Worm (Caenorhabditis elegans) whole organism, young adult: Measurements from ENCODE around the gene gln-5.
A peak's percentile ranks its signal among the peaks of the same experiment; 100 is the strongest.

Experiments
- B0035.1 ChIP-seq: sonication (generic microtip); optimal IDR thresholded peaks from 2 replicates; lab custom pipeline; 2016; ENCODE audit warnings: missing genetic modification characterization, mild to moderate bottlenecking, missing compliant biosample characterization, missing genotype, missing genetic modification reagents
- B0336.3 ChIP-seq: fragments of 200-800 bp; sonication (Bioruptor generic); IDR thresholded peaks from 2 replicates; pipeline ENCODE4 v1.3.6; 2022; ENCODE audit warnings: missing genetic modification characterization, missing compliant biosample characterization
- C06A6.2 ChIP-seq: fragments of 200-800 bp; sonication (Bioruptor generic); conservative IDR thresholded peaks from 2 replicates; pipeline ENCODE4 v1.3.6; 2022; ENCODE audit warnings: missing genetic modification characterization, missing compliant biosample characterization
- D2030.7 ChIP-seq: fragments of 200-800 bp; sonication (Bioruptor generic); IDR thresholded peaks from 2 replicates; pipeline ENCODE4 v1.3.6; 2022; ENCODE audit warnings: missing genetic modification reagents, missing genetic modification characterization, missing compliant biosample characterization
- F10E7.11 ChIP-seq: sonication (generic microtip); optimal IDR thresholded peaks from 2 replicates; lab custom pipeline; 2017; ENCODE audit warnings: mild to moderate bottlenecking, missing genetic modification characterization, moderate library complexity, missing compliant biosample characterization
- F22D6.2 ChIP-seq: sonication (generic microtip); optimal IDR thresholded peaks from 2 replicates; lab custom pipeline; 2016; ENCODE audit warnings: mild to moderate bottlenecking, missing genetic modification characterization, missing compliant biosample characterization
- F23B12.7 ChIP-seq: sonication (generic microtip); optimal IDR thresholded peaks from 2 replicates; lab custom pipeline; 2017; ENCODE audit warnings: missing genetic modification characterization, mild to moderate bottlenecking, missing compliant biosample characterization, antibody characterized with exemption, moderate library complexity; ENCODE audit not compliant: insufficient read depth
- F33H1.4 ChIP-seq: fragments of 200-800 bp; sonication (Bioruptor generic); IDR thresholded peaks from 2 replicates; pipeline ENCODE4 v1.3.6; 2022; ENCODE audit warnings: missing genetic modification reagents, missing genetic modification characterization, missing compliant biosample characterization
- F37B4.10 ChIP-seq: fragments of 200-800 bp; sonication (Bioruptor generic); IDR thresholded peaks from 2 replicates; pipeline ENCODE4 v1.3.6; 2022; ENCODE audit warnings: missing genetic modification characterization, missing compliant biosample characterization
- F52B5.7 ChIP-seq: sonication (generic microtip); optimal IDR thresholded peaks from 2 replicates; lab custom pipeline; 2016; ENCODE audit warnings: mild to moderate bottlenecking, missing genetic modification characterization, missing compliant biosample characterization
- F57A8.1 ChIP-seq: fragments of 200-800 bp; sonication (Bioruptor generic); optimal IDR thresholded peaks from 2 replicates; lab custom pipeline; 2018; ENCODE audit warnings: mild to moderate bottlenecking, missing genetic modification characterization, moderate library complexity, missing compliant biosample characterization
- K11D2.4 ChIP-seq: fragments of 200-800 bp; sonication (Bioruptor generic); IDR thresholded peaks from 2 replicates; pipeline ENCODE4 v1.3.6; 2022; ENCODE audit warnings: missing genetic modification reagents, missing genetic modification characterization, missing compliant biosample characterization
- K12H6.12 ChIP-seq: fragments of 200-800 bp; sonication (Bioruptor generic); optimal IDR thresholded peaks from 2 replicates; lab custom pipeline; 2018; ENCODE audit warnings: mild to moderate bottlenecking, missing genetic modification characterization, missing compliant biosample characterization
- Y56A3A.18 ChIP-seq: fragments of 200-800 bp; sonication (Bioruptor generic); IDR thresholded peaks from 2 replicates; pipeline ENCODE4 v1.3.6; 2022; ENCODE audit warnings: missing genetic modification reagents, missing genetic modification characterization, missing compliant biosample characterization
- athp-1 ChIP-seq: sonication (generic microtip); optimal IDR thresholded peaks from 2 replicates; lab custom pipeline; 2017; ENCODE audit warnings: mild to moderate bottlenecking, missing genetic modification characterization, missing compliant biosample characterization
- cebp-1 ChIP-seq, 2 experiments: fragments of 200-800 bp in 1 of 2; sonication (Bioruptor generic) in 1 of 2; sonication (generic microtip) in 1 of 2; IDR thresholded peaks in 1 of 2; optimal IDR thresholded peaks in 1 of 2; 2 replicates each; pipeline versions ENCODE4 v1.3.6 to Lab custom; 2017 to 2022; ENCODE audit warnings: missing compliant biosample characterization in 2 of 2, missing genetic modification characterization in 2 of 2, mild to moderate bottlenecking in 1 of 2, missing genetic modification reagents in 1 of 2, moderate library complexity in 1 of 2
- cebp-2 ChIP-seq: fragments of 200-800 bp; sonication (Bioruptor generic); IDR thresholded peaks from 2 replicates; pipeline ENCODE4 v1.3.6; 2022; ENCODE audit warnings: missing genetic modification characterization, missing compliant biosample characterization
- ceh-27 ChIP-seq: fragments of 200-800 bp; sonication (Bioruptor generic); optimal IDR thresholded peaks from 2 replicates; lab custom pipeline; 2018; ENCODE audit warnings: mild to moderate bottlenecking, missing genetic modification characterization, moderate library complexity, missing compliant biosample characterization
- dpff-1 ChIP-seq: sonication (generic microtip); optimal IDR thresholded peaks from 2 replicates; lab custom pipeline; 2017; ENCODE audit warnings: mild to moderate bottlenecking, missing genetic modification characterization, missing compliant biosample characterization
- efl-1 ChIP-seq: fragments of 150-350 bp; optimal IDR thresholded peaks from 2 replicates; lab custom pipeline; 2014; ENCODE audit warnings: missing biosample characterization, missing genetic modification reagents, missing genetic modification characterization
- egl-18 ChIP-seq: fragments of 200-800 bp; sonication (Bioruptor generic); IDR thresholded peaks from 2 replicates; pipeline ENCODE4 v1.3.6; 2022; ENCODE audit warnings: missing genetic modification reagents, missing genetic modification characterization, missing compliant biosample characterization
- ekl-4 ChIP-seq: fragments of 200-800 bp; sonication (Bioruptor generic); IDR thresholded peaks from 2 replicates; pipeline ENCODE4 v1.3.6; 2022; ENCODE audit warnings: missing genetic modification reagents, missing genetic modification characterization, missing compliant biosample characterization
- ets-4 ChIP-seq: fragments of 200-800 bp; sonication (Bioruptor generic); optimal IDR thresholded peaks from 2 replicates; lab custom pipeline; 2018; ENCODE audit warnings: mild to moderate bottlenecking, missing genetic modification characterization, missing compliant biosample characterization
- him-1 ChIP-seq: sonication (generic microtip); optimal IDR thresholded peaks from 2 replicates; lab custom pipeline; 2016; ENCODE audit warnings: missing genotype, missing genetic modification reagents, missing genetic modification characterization, missing compliant biosample characterization
- hlh-12 ChIP-seq: sonication (generic microtip); optimal IDR thresholded peaks from 2 replicates; lab custom pipeline; 2016; ENCODE audit warnings: missing genetic modification characterization, missing compliant biosample characterization
- hlh-26 ChIP-seq: fragments of 200-800 bp; sonication (Bioruptor generic); conservative IDR thresholded peaks from 2 replicates; pipeline ENCODE4 v1.3.6; 2022; ENCODE audit warnings: missing genetic modification reagents, missing genetic modification characterization, missing compliant biosample characterization
- hmg-1.2 ChIP-seq: fragments of 200-800 bp; sonication (Bioruptor generic); IDR thresholded peaks from 2 replicates; pipeline ENCODE4 v1.3.6; 2022; ENCODE audit warnings: missing genetic modification reagents, missing genetic modification characterization, missing compliant biosample characterization
- hmg-20 ChIP-seq: fragments of 200-800 bp; sonication (Bioruptor generic); IDR thresholded peaks from 2 replicates; pipeline ENCODE4 v1.3.6; 2022; ENCODE audit warnings: missing genetic modification reagents, missing genetic modification characterization, missing compliant biosample characterization
- hrde-1 ChIP-seq: sonication (generic microtip); optimal IDR thresholded peaks from 2 replicates; lab custom pipeline; 2016; ENCODE audit warnings: missing genetic modification characterization, mild to moderate bottlenecking, missing compliant biosample characterization, moderate library complexity, missing genotype, missing genetic modification reagents, borderline replicate concordance
- lin-35 ChIP-seq, 3 experiments: fragments of 150-350 bp in 2 of 3; sonication (generic microtip) in 1 of 3; optimal IDR thresholded peaks; 2 replicates each; lab custom pipeline; 2014 to 2018; ENCODE audit warnings: missing biosample characterization in 3 of 3, missing genetic modification characterization in 3 of 3, missing genetic modification reagents in 3 of 3
- lin-40 ChIP-seq: sonication (generic microtip); optimal IDR thresholded peaks from 2 replicates; lab custom pipeline; 2016; ENCODE audit warnings: missing genetic modification characterization, mild to moderate bottlenecking, missing compliant biosample characterization, missing genotype, missing genetic modification reagents
- madf-3 ChIP-seq: fragments of 200-800 bp; sonication (Bioruptor generic); IDR thresholded peaks from 2 replicates; pipeline ENCODE4 v1.3.6; 2022; ENCODE audit warnings: missing genetic modification reagents, missing genetic modification characterization, missing compliant biosample characterization
- mxl-1 ChIP-seq: sonication (generic microtip); optimal IDR thresholded peaks from 2 replicates; lab custom pipeline; 2016; ENCODE audit warnings: missing genetic modification characterization, missing compliant biosample characterization
- nfya-1 ChIP-seq: sonication (generic microtip); optimal IDR thresholded peaks from 2 replicates; lab custom pipeline; 2017; ENCODE audit warnings: antibody characterized with exemption, missing compliant biosample characterization, missing genetic modification characterization, borderline replicate concordance; ENCODE audit not compliant: insufficient read depth
- nfya-2 ChIP-seq: fragments of 200-800 bp; sonication (Bioruptor generic); IDR thresholded peaks from 2 replicates; pipeline ENCODE4 v1.3.6; 2022; ENCODE audit warnings: missing genetic modification reagents, missing genetic modification characterization, missing compliant biosample characterization
- nfyb-1 ChIP-seq: fragments of 200-800 bp; sonication (Bioruptor generic); IDR thresholded peaks from 2 replicates; pipeline ENCODE4 v1.3.6; 2022; ENCODE audit warnings: missing genetic modification reagents, missing genetic modification characterization, missing compliant biosample characterization
- nhr-90 ChIP-seq: sonication (generic microtip); optimal IDR thresholded peaks from 2 replicates; lab custom pipeline; 2016; ENCODE audit warnings: missing genotype, mild to moderate bottlenecking, missing genetic modification characterization, missing compliant biosample characterization
- pha-4 ChIP-seq: fragments of 150-350 bp; sonication (generic microtip); optimal IDR thresholded peaks from 2 replicates; lab custom pipeline; 2014; ENCODE audit warnings: missing biosample characterization, missing genetic modification reagents, missing genetic modification characterization
- sptf-2 ChIP-seq: fragments of 200-800 bp; sonication (Bioruptor generic); optimal IDR thresholded peaks from 2 replicates; lab custom pipeline; 2018; ENCODE audit warnings: mild to moderate bottlenecking, missing genetic modification characterization, missing compliant biosample characterization
- tbp1 ChIP-seq: fragments of 200-800 bp; sonication (Bioruptor generic); optimal IDR thresholded peaks from 2 replicates; lab custom pipeline; 2018; ENCODE audit warnings: mild to moderate bottlenecking, missing genetic modification characterization, missing compliant biosample characterization
- tlf-1 ChIP-seq: fragments of 200-800 bp; sonication (Bioruptor generic); optimal IDR thresholded peaks from 2 replicates; lab custom pipeline; 2018; ENCODE audit warnings: mild to moderate bottlenecking, missing genetic modification characterization, missing compliant biosample characterization
- unc-62 ChIP-seq: fragments of 150-350 bp; optimal IDR thresholded peaks from 2 replicates; lab custom pipeline; 2014; ENCODE audit warnings: missing biosample characterization, missing genetic modification reagents, missing genetic modification characterization
- xnd-1 ChIP-seq: sonication (generic microtip); optimal IDR thresholded peaks from 2 replicates; lab custom pipeline; 2016; ENCODE audit warnings: missing genotype, missing genetic modification reagents, missing genetic modification characterization, missing compliant biosample characterization
- ztf-18 ChIP-seq: sonication (generic microtip); optimal IDR thresholded peaks from 2 replicates; lab custom pipeline; 2016; ENCODE audit warnings: missing genotype, mild to moderate bottlenecking, missing genetic modification characterization, missing compliant biosample characterization
- ztf-28 ChIP-seq: fragments of 200-800 bp; sonication (Bioruptor generic); IDR thresholded peaks from 2 replicates; pipeline ENCODE4 v1.3.6; 2022; ENCODE audit warnings: missing genetic modification reagents, missing genetic modification characterization, missing compliant biosample characterization

Gene gln-5

ce11 chrIV:17281060-17282021 is 7.9 kb upstream of the gln-5 start (continued):
- TF ChIP-seq hrde-1 (tag; lab: Kevin White, UChicago), result peak; percentile 60
- TF ChIP-seq efl-1 (GFP tag; lab: Kevin White, UChicago), result peak; percentile 31
- peak; percentile 82 for TF ChIP-seq lin-40 (tag; lab: Kevin White, UChicago)
- TF ChIP-seq F10E7.11 (tag; lab: Kevin White, UChicago), result peak; percentile 67
- peak; percentile 89 for TF ChIP-seq nfyb-1
- TF ChIP-seq him-1 (tag; lab: Kevin White, UChicago), result peak; percentile 67
- peak; percentile 52; the same call in 1 of the 2 replicates for TF ChIP-seq hmg-20 (GFP tag; lab: Robert Waterston, UW)
- no peak for TF ChIP-seq pha-4
- peak; percentile 79 for TF ChIP-seq B0035.1 (tag; lab: Kevin White, UChicago)
- TF ChIP-seq nhr-90, result peak; percentile 35
- TF ChIP-seq xnd-1 (tag; lab: Kevin White, UChicago), result no peak
- TF ChIP-seq D2030.7 (GFP tag; lab: Robert Waterston, UW), result peak; percentile 82; the same call in 1 of the 2 replicates
- peak; percentile 96 for TF ChIP-seq B0336.3
- peak; percentile 9 for TF ChIP-seq hlh-12 (tag; lab: Kevin White, UChicago)
- TF ChIP-seq ztf-18 (tag; lab: Kevin White, UChicago), result peak; percentile 75
- no peak for TF ChIP-seq F57A8.1 (GFP tag; lab: Kevin White, UChicago)
- TF ChIP-seq F33H1.4 (GFP tag; lab: Robert Waterston, UW), result peak; percentile 6; the same call in 1 of the 2 replicates
- TF ChIP-seq dpff-1 (tag; lab: Kevin White, UChicago), result peak; percentile 67
- TF ChIP-seq ceh-27 (GFP tag; lab: Kevin White, UChicago), result peak; percentile 62
- no peak for TF ChIP-seq ztf-28 (GFP tag; lab: Robert Waterston, UW)
- TF ChIP-seq nfya-2, result 0 out of 2 replicates have a peak, but pooled peaks have one; percentile 64
- no peak for TF ChIP-seq nfya-1 (tag; lab: Kevin White, UChicago)
- peak; percentile 96 for TF ChIP-seq tlf-1
- peak in 2 of 3 experiments; percentile 69 to 70 for TF ChIP-seq lin-35 (GFP tag; optimal IDR thresholded peaks at IDR 0.05; lab: Kevin White, UChicago)
- TF ChIP-seq tbp1 (GFP tag; lab: Kevin White, UChicago), result peak; percentile 76
- peak; percentile 9; the same call in 1 of the 2 replicates for TF ChIP-seq C06A6.2 (GFP tag; lab: Robert Waterston, UW)
- TF ChIP-seq cebp-2 (GFP tag; lab: Robert Waterston, UW), result no peak
- TF ChIP-seq unc-62 (GFP tag; lab: Kevin White, UChicago), result no peak
- peak; percentile 79 for TF ChIP-seq F23B12.7
- no peak for TF ChIP-seq sptf-2 (GFP tag; lab: Kevin White, UChicago)
- no peak for TF ChIP-seq F37B4.10
- TF ChIP-seq Y56A3A.18 (GFP tag; lab: Robert Waterston, UW), result peak; percentile 97
- TF ChIP-seq hlh-26, result no peak
- TF ChIP-seq K12H6.12 (tag; lab: Kevin White, UChicago), result peak; percentile 75
- peak; percentile 92; the same call in 1 of the 2 replicates for TF ChIP-seq madf-3 (GFP tag; lab: Robert Waterston, UW)
- TF ChIP-seq athp-1 (tag; lab: Kevin White, UChicago), result peak; percentile 96
- TF ChIP-seq F22D6.2, result no peak
- 0 out of 2 replicates have a peak, but pooled peaks have one; percentile 46 for TF ChIP-seq cebp-1 (GFP tag; IDR thresholded peaks at IDR 0.05; lab: Robert Waterston, UW)
- TF ChIP-seq cebp-1 (tag; optimal IDR thresholded peaks at IDR 0.05; lab: Kevin White, UChicago), result peak; percentile 85
- TF ChIP-seq ets-4 (GFP tag; lab: Kevin White, UChicago), result peak; percentile 1
- TF ChIP-seq hmg-1.2 (GFP tag; lab: Robert Waterston, UW), result peak; percentile 59
- no peak for TF ChIP-seq mxl-1 (tag; lab: Kevin White, UChicago)
- peak; percentile 89 for TF ChIP-seq ekl-4 (GFP tag; lab: Robert Waterston, UW)
- TF ChIP-seq K11D2.4 (GFP tag; lab: Robert Waterston, UW), result peak; percentile 65; the same call in 1 of the 2 replicates
- no peak for TF ChIP-seq egl-18 (GFP tag; lab: Robert Waterston, UW)
- peak; percentile 79 for TF ChIP-seq F52B5.7 (tag; lab: Kevin White, UChicago)
